Fruit fly (Drosophila melanogaster) whole organism, embryonic: ENCODE results near the gene CG46427.

Experiments used
- Atf-2 ChIP-seq: fragments of 200-800 bp; sonication (Bioruptor generic); optimal IDR thresholded peaks from 2 replicates; lab custom pipeline; 2016; ENCODE audit warnings: missing biosample characterization, missing genetic modification characterization
- B-H1 ChIP-seq: fragments of 200-800 bp; sonication (Bioruptor generic); IDR thresholded peaks from 3 replicates; pipeline ENCODE4 v1.3.6; 2022; ENCODE audit warnings: missing biosample characterization, missing genetic modification characterization
- B-H2 ChIP-seq: fragments of 200-800 bp; sonication (Bioruptor generic); optimal IDR thresholded peaks from 2 replicates; lab custom pipeline; 2018; ENCODE audit warnings: missing biosample characterization, mild to moderate bottlenecking, missing genetic modification characterization
- CG10543 ChIP-seq: fragments of 200-800 bp; sonication (Bioruptor generic); optimal IDR thresholded peaks from 3 replicates; lab custom pipeline; 2017; ENCODE audit warnings: missing biosample characterization, mild to moderate bottlenecking, missing genetic modification characterization, moderate library complexity
- CG10654 ChIP-seq: fragments of 200-800 bp; sonication (Bioruptor generic); optimal IDR thresholded peaks from 2 replicates; lab custom pipeline; 2016; ENCODE audit warnings: missing biosample characterization, missing genetic modification characterization
- CG12219 ChIP-seq: fragments of 200-800 bp; sonication (Bioruptor generic); optimal IDR thresholded peaks from 3 replicates; lab custom pipeline; 2018; ENCODE audit warnings: missing biosample characterization, mild to moderate bottlenecking, missing genetic modification characterization
- CG12744 ChIP-seq: fragments of 200-800 bp; sonication (Bioruptor generic); optimal IDR thresholded peaks from 2 replicates; lab custom pipeline; 2016; ENCODE audit warnings: missing biosample characterization, missing genetic modification characterization
- CG1529 ChIP-seq: fragments of 200-800 bp; sonication (Bioruptor generic); optimal IDR thresholded peaks from 3 replicates; lab custom pipeline; 2018; ENCODE audit warnings: missing biosample characterization, missing genetic modification characterization
- CG1603 ChIP-seq: fragments of 200-800 bp; sonication (Bioruptor generic); optimal IDR thresholded peaks from 2 replicates; lab custom pipeline; 2019; ENCODE audit warnings: missing biosample characterization, mild to moderate bottlenecking, missing genetic modification characterization, moderate library complexity
- CG30020 ChIP-seq: fragments of 200-800 bp; optimal IDR thresholded peaks from 2 replicates; lab custom pipeline; 2019; ENCODE audit warnings: missing biosample characterization, mild to moderate bottlenecking, missing genetic modification characterization, moderate library complexity
- CG31365 ChIP-seq: fragments of 200-800 bp; sonication (Bioruptor generic); optimal IDR thresholded peaks from 2 replicates; lab custom pipeline; 2018; ENCODE audit warnings: missing biosample characterization, mild to moderate bottlenecking, missing genetic modification characterization
- CG42726 ChIP-seq: fragments of 200-800 bp; sonication (Bioruptor generic); IDR thresholded peaks from 2 replicates; pipeline ENCODE4 v1.3.6; 2022; ENCODE audit warnings: missing biosample characterization, missing genetic modification characterization; ENCODE audit not compliant: partially characterized antibody
- CG4282 ChIP-seq: fragments of 200-800 bp; sonication (Bioruptor generic); optimal IDR thresholded peaks from 2 replicates; lab custom pipeline; 2016; ENCODE audit warnings: missing biosample characterization, missing genetic modification characterization
- CG6175 ChIP-seq: fragments of 200-800 bp; sonication (Bioruptor generic); IDR thresholded peaks from 3 replicates; pipeline ENCODE4 v1.3.6; 2022; ENCODE audit warnings: missing biosample characterization, missing genetic modification characterization
- CG6272 ChIP-seq: fragments of 200-800 bp; sonication (Bioruptor generic); IDR thresholded peaks from 2 replicates; pipeline ENCODE4 v1.3.6; 2022; ENCODE audit warnings: missing biosample characterization, missing genetic modification characterization
- CG8478 ChIP-seq: fragments of >200 bp; optimal IDR thresholded peaks from 2 replicates; lab custom pipeline; 2018
- CG8765 ChIP-seq: fragments of 200-800 bp; sonication (Bioruptor generic); IDR thresholded peaks from 2 replicates; pipeline ENCODE4 v1.3.6; 2022; ENCODE audit warnings: missing biosample characterization, missing genetic modification characterization
- CG9215 ChIP-seq: fragments of 200-800 bp; sonication (Bioruptor generic); IDR thresholded peaks from 2 replicates; pipeline ENCODE4 v1.3.6; 2022; ENCODE audit warnings: missing biosample characterization, missing genetic modification characterization
- Doc2 ChIP-seq: fragments of 200-800 bp; sonication (Bioruptor generic); IDR thresholded peaks from 2 replicates; pipeline ENCODE4 v1.3.6; 2022; ENCODE audit warnings: missing biosample characterization, missing genetic modification characterization
- Dref ChIP-seq: fragments of 200-800 bp; sonication (Bioruptor generic); IDR thresholded peaks from 2 replicates; pipeline ENCODE4 v1.3.6; 2022; ENCODE audit warnings: missing biosample characterization, missing genetic modification characterization
- Drgx ChIP-seq: fragments of 200-800 bp; sonication (Bioruptor generic); IDR thresholded peaks from 2 replicates; pipeline ENCODE4 v1.3.6; 2022; ENCODE audit warnings: missing biosample characterization, missing genetic modification characterization
- HLHmδ ChIP-seq: fragments of 200-800 bp; sonication (Bioruptor generic); optimal IDR thresholded peaks from 2 replicates; lab custom pipeline; 2018; ENCODE audit warnings: missing biosample characterization, mild to moderate bottlenecking, missing genetic modification characterization, moderate library complexity
- HmgZ ChIP-seq: fragments of 200-800 bp; sonication (Bioruptor generic); optimal IDR thresholded peaks from 2 replicates; lab custom pipeline; 2018; ENCODE audit warnings: missing biosample characterization, mild to moderate bottlenecking, missing genetic modification characterization
- Med ChIP-seq: fragments of 200-800 bp; sonication (Bioruptor generic); peaks from one replicate; lab custom pipeline; 2016; ENCODE audit warnings: missing biosample characterization, missing genetic modification characterization, mild to moderate bottlenecking, inconsistent platforms, moderate library complexity
- Nf-YC ChIP-seq: fragments of 200-800 bp; optimal IDR thresholded peaks from 3 replicates; lab custom pipeline; 2019; ENCODE audit warnings: missing biosample characterization, mild to moderate bottlenecking, missing genetic modification characterization, moderate library complexity
- NfI ChIP-seq: fragments of 200-800 bp; sonication (Bioruptor generic); optimal IDR thresholded peaks from 3 replicates; lab custom pipeline; 2018; ENCODE audit warnings: missing biosample characterization, mild to moderate bottlenecking, missing genetic modification characterization, moderate library complexity
- Pdp1 ChIP-seq, 2 experiments: fragments of 200-800 bp; sonication (Bioruptor generic); optimal IDR thresholded peaks; 3 replicates each; lab custom pipeline; 2016; ENCODE audit warnings: missing biosample characterization in 2 of 2, missing genetic modification characterization in 2 of 2, mild to moderate bottlenecking in 1 of 2, moderate library complexity in 1 of 2
- Rfx ChIP-seq: fragments of 200-800 bp; sonication (Bioruptor generic); IDR thresholded peaks from 2 replicates; pipeline ENCODE4 v1.3.6; 2022; ENCODE audit warnings: missing biosample characterization, missing genetic modification characterization
- Sox102F ChIP-seq: fragments of 200-800 bp; sonication (Bioruptor generic); optimal IDR thresholded peaks from 2 replicates; lab custom pipeline; 2018; ENCODE audit warnings: missing biosample characterization, mild to moderate bottlenecking, missing genetic modification characterization, moderate library complexity
- Trl ChIP-seq, 3 experiments: fragments of >200 bp in 2 of 3; fragments of 200-800 bp in 1 of 3; sonication (Bioruptor generic) in 1 of 3; optimal IDR thresholded peaks; 2 replicates in 1 of 3; 3 replicates in 2 of 3; lab custom pipeline; 2016 to 2017; ENCODE audit warnings: missing biosample characterization in 1 of 3, missing genetic modification characterization in 1 of 3
- btn ChIP-seq: fragments of 200-800 bp; sonication (Bioruptor generic); optimal IDR thresholded peaks from 2 replicates; lab custom pipeline; 2016; ENCODE audit warnings: missing biosample characterization, missing genetic modification characterization
- cad ChIP-seq: fragments of >200 bp; optimal IDR thresholded peaks from 2 replicates; lab custom pipeline; 2017; ENCODE audit warnings: missing biosample characterization, missing genetic modification characterization
- dan ChIP-seq: fragments of 200-800 bp; sonication (Bioruptor generic); IDR thresholded peaks from 2 replicates; pipeline ENCODE4 v1.3.6; 2022; ENCODE audit warnings: missing biosample characterization, missing genetic modification characterization
- dati ChIP-seq: fragments of 200-800 bp; sonication (Bioruptor generic); IDR thresholded peaks from 2 replicates; pipeline ENCODE4 v1.3.6; 2022; ENCODE audit warnings: missing biosample characterization, missing genetic modification characterization
- dimm ChIP-seq: fragments of 200-800 bp; sonication (Bioruptor generic); IDR thresholded peaks from 2 replicates; pipeline ENCODE4 v1.3.6; 2022; ENCODE audit warnings: missing biosample characterization, missing genetic modification characterization
- dpn ChIP-seq, 2 experiments: fragments of 200-800 bp; sonication (Bioruptor generic); optimal IDR thresholded peaks; 3 replicates each; lab custom pipeline; 2016; ENCODE audit warnings: missing biosample characterization in 2 of 2, missing genetic modification characterization in 2 of 2
- en ChIP-seq: fragments of 200-800 bp; sonication (Bioruptor generic); optimal IDR thresholded peaks from 2 replicates; lab custom pipeline; 2016; ENCODE audit warnings: missing biosample characterization, missing genetic modification characterization
- gro ChIP-seq: fragments of 200-800 bp; sonication (Bioruptor generic); optimal IDR thresholded peaks from 2 replicates; lab custom pipeline; 2016; ENCODE audit warnings: missing biosample characterization, missing genetic modification characterization
- mam ChIP-seq: fragments of 200-800 bp; sonication (Bioruptor generic); optimal IDR thresholded peaks from 3 replicates; lab custom pipeline; 2016; ENCODE audit warnings: missing biosample characterization, missing genetic modification characterization
- mirr ChIP-seq: fragments of 200-800 bp; sonication (Bioruptor generic); optimal IDR thresholded peaks from 3 replicates; lab custom pipeline; 2018; ENCODE audit warnings: missing biosample characterization, mild to moderate bottlenecking, missing genetic modification characterization
- otp ChIP-seq: fragments of 200-800 bp; sonication (Bioruptor generic); IDR thresholded peaks from 3 replicates; pipeline ENCODE4, ENCODE4 v1.3.6; 2022; ENCODE audit warnings: missing biosample characterization, missing genetic modification characterization
- phol ChIP-seq: fragments of 200-800 bp; sonication (Bioruptor generic); optimal IDR thresholded peaks from 3 replicates; lab custom pipeline; 2018; ENCODE audit warnings: missing biosample characterization, mild to moderate bottlenecking, missing genetic modification characterization, moderate library complexity
- prd ChIP-seq, 3 experiments: fragments of >200 bp in 2 of 3; fragments of 200-800 bp in 1 of 3; sonication (Bioruptor generic) in 1 of 3; optimal IDR thresholded peaks in 2 of 3; IDR thresholded peaks in 1 of 3; 2 replicates in 2 of 3; 3 replicates in 1 of 3; pipeline versions ENCODE4 v1.3.6 to Lab custom; 2017 to 2022; ENCODE audit warnings: missing biosample characterization in 1 of 3, missing genetic modification characterization in 1 of 3
- ro ChIP-seq: fragments of 200-800 bp; sonication (Bioruptor generic); IDR thresholded peaks from 2 replicates; pipeline ENCODE4 v1.3.6; 2022; ENCODE audit warnings: missing biosample characterization, missing genetic modification characterization
- schlank ChIP-seq: fragments of 200-800 bp; sonication (Bioruptor generic); optimal IDR thresholded peaks from 2 replicates; lab custom pipeline; 2018; ENCODE audit warnings: missing biosample characterization, mild to moderate bottlenecking, missing genetic modification characterization
- toy ChIP-seq: fragments of 200-800 bp; sonication (Bioruptor generic); IDR thresholded peaks from 2 replicates; pipeline ENCODE4 v1.3.6; 2022; ENCODE audit warnings: missing biosample characterization, missing genetic modification characterization
- twi ChIP-seq: fragments of 200-800 bp; optimal IDR thresholded peaks from 2 replicates; lab custom pipeline; 2019; ENCODE audit warnings: missing biosample characterization, mild to moderate bottlenecking, missing genetic modification characterization, moderate library complexity
- unc-4 ChIP-seq: fragments of 200-800 bp; sonication (Bioruptor generic); IDR thresholded peaks from 2 replicates; pipeline ENCODE4 v1.3.6; 2022; ENCODE audit warnings: missing biosample characterization, missing genetic modification characterization; ENCODE audit not compliant: partially characterized antibody

The CG46427 gene

DNA sequence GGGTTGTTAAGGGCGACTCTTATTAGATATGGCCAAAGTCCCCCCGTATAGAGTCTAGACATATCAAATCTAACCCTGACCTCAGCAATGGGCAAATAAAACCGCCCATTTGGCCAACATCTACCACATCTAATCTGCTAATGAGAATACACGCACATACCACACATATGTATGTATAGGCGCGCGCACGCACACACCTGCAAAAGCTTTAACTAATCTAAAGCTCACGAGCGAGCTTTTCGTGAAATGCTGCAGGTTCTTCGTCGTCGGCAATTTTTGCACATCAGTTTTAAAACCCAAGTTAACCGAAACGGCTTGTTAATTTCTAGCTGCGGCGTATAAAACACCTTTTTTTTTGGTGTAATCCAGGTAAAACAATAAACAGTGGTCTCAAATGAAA lies 4.8 kb upstream of the CG46427 start (continued):
- TF ChIP-seq unc-4 (GFP tag; lab: Robert Waterston, UW): peak; percentile 18; the same call in 1 of the 2 replicates
- peak; percentile 60 for TF ChIP-seq mirr
- TF ChIP-seq dan (GFP tag; lab: Robert Waterston, UW): no peak

DNA sequence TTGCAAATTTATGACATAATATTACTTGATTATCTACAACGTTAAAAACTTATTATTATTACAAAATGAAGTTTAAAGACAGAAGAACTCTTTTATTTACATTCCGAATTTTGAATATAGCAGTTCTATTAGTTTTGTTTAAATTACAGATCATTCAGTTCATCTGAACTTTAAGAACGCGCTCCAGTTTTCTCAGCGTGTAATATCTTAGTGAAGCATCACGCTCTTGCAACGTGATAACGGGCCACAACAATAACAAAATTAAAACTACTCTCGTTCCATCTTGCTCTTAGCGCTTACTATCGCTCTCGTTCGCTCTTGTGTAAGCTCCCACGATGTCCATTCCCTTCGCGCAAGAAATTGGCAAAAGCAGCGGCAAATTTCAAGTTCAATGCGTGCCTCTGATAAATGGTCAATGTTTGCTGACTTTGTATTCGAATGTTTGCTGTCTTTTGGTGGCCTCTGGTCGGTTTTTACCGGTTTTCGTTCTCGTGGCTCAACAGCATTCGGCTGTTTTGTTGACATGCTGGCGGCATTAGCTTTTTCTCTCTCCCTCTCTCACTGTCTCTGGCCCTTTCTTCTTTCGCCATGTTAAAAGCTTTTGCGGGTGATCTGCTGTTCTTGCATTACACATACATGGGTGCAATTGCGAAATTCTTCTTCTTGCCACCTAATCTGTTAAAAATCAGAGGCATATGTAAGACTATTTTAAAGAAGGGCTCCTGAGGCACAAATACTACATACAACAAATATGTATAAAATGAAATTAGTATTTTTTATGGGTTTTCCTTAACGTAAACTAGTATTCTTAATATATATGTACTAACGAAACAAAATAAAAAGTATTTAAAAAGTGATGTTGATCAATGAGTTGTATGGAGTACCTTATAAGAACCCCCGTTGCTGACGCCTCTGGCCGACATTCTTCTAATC lies 3.9 kb upstream of the CG46427 start:
- TF ChIP-seq CG4282 (no peak), HmgZ (tag; lab: Kevin White, UChicago) (no peak), CG31365 (tag; lab: Kevin White, UChicago) (no peak), Rfx (GFP tag; lab: Robert Waterston, UW) (peak; percentile 44), CG8478 (lab: Kevin White, UChicago) (no peak), CG1603 (no peak), Pdp1 (GFP tag; optimal IDR thresholded peaks at IDR 0.05; lab: Kevin White, UChicago) (peak in 1 of 2 experiments; percentile 27), Trl (optimal IDR thresholded peaks at IDR 0.05; lab: Kevin White, UChicago) (peak; percentile 15 to 76), Trl (GFP tag; optimal IDR thresholded peaks at IDR 0.05; lab: Kevin White, UChicago) (no peak), CG10543 (GFP tag; lab: Kevin White, UChicago) (no peak), NfI (GFP tag; lab: Kevin White, UChicago) (peak; percentile 23), phol (tag; lab: Kevin White, UChicago) (peak; percentile 1), CG1529 (GFP tag; lab: Kevin White, UChicago) (no peak), btn (GFP tag; lab: Kevin White, UChicago) (no peak), HLHmδ (GFP tag; lab: Kevin White, UChicago) (no peak), gro (GFP tag; lab: Kevin White, UChicago) (no peak), Drgx (GFP tag; lab: Robert Waterston, UW) (peak; percentile 55), CG12744 (GFP tag; lab: Kevin White, UChicago) (no peak), prd (optimal IDR thresholded peaks at IDR 0.05; lab: Kevin White, UChicago) (no peak), prd (GFP tag; IDR thresholded peaks at IDR 0.05; lab: Robert Waterston, UW) (peak; percentile 16; the same call in 1 of the 3 replicates), CG8765 (GFP tag; lab: Robert Waterston, UW) (no peak), toy (no peak), B-H1 (no peak), B-H2 (GFP tag; lab: Kevin White, UChicago) (no peak), twi (tag; lab: Kevin White, UChicago) (no peak), CG42726 (GFP tag; lab: Robert Waterston, UW) (no peak), CG6272 (GFP tag; lab: Robert Waterston, UW) (no peak), Dref (GFP tag; lab: Robert Waterston, UW) (no peak), otp (GFP tag; lab: Robert Waterston, UW) (no peak), Med (GFP tag; lab: Kevin White, UChicago) (peak; percentile 83), Sox102F (GFP tag; lab: Kevin White, UChicago) (peak; percentile 7), dimm (GFP tag; lab: Robert Waterston, UW) (no peak), schlank (no peak), dati (GFP tag; lab: Robert Waterston, UW) (no peak), Atf-2 (GFP tag; lab: Kevin White, UChicago) (no peak), dpn (GFP tag; optimal IDR thresholded peaks at IDR 0.05; lab: Kevin White, UChicago) (no peak), CG6175 (no peak), CG30020 (tag; lab: Kevin White, UChicago) (no peak), cad (GFP tag; lab: Kevin White, UChicago) (no peak), ro (no peak), mam (peak; percentile 17), Doc2 (GFP tag; lab: Robert Waterston, UW) (no peak), Nf-YC (tag; lab: Kevin White, UChicago) (no peak), CG10654 (GFP tag; lab: Kevin White, UChicago) (no peak), en (GFP tag; lab: Kevin White, UChicago) (no peak), CG9215 (GFP tag; lab: Robert Waterston, UW) (peak; percentile 61), CG12219 (GFP tag; lab: Kevin White, UChicago) (no peak)
